Fruit fly (Drosophila melanogaster): ENCODE data around the gene Gr10a.

Gene Gr10a

DNA sequence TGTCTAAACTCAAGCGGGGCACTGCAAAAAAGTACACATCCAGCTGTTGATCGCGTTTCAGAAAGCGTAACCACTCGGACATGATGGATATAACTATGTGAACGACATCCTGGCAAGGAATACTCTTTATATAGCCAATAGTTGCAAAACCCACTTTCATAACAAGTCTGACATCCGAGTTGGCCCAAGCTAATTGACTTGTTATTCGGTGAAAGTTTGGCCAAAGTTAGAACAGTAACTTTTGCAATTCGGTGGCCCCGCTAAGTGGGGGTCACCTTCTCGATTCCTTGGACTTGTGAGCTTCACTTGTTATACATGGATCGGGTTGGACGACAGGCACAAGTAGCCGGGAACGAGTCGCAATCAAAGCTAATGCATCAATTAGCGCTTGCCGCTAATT is at the start of gene Gr10a, which contains the start of gene Or10a:
Gr10a (minus strand) TSS at position 101 of the 400 bp plus-strand sequence.
Or10a (minus strand) TSS at position 101 of the 400 bp plus-strand sequence.
- TF ChIP-seq CTCF (optimal IDR thresholded peaks at IDR 0.05), result no peak
- TF ChIP-seq CG8478 (optimal IDR thresholded peaks at IDR 0.05), result no peak

DNA sequence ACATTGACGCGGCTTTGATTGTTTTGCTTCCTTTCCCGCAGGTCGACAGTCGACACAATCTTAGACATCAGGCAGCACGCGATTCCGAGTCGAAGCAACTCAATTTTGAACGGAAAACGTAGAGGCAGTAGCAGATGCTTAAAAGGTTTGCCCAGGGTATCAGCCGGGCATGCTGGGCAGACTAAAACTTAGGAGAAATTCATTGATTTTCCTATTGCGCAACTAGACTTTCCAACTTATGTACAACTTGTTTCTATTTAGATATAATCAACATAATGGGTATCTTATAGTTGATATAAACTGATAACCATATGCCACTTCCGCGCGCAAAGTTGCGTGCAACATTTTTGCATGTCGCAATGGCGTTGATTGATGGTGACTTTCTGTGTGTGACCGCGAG is 49.5 kb upstream of the Gr10a start:
- TF ChIP-seq CG8478 (optimal IDR thresholded peaks at IDR 0.05) (no peak), CTCF (optimal IDR thresholded peaks at IDR 0.05) (no peak)

DNA sequence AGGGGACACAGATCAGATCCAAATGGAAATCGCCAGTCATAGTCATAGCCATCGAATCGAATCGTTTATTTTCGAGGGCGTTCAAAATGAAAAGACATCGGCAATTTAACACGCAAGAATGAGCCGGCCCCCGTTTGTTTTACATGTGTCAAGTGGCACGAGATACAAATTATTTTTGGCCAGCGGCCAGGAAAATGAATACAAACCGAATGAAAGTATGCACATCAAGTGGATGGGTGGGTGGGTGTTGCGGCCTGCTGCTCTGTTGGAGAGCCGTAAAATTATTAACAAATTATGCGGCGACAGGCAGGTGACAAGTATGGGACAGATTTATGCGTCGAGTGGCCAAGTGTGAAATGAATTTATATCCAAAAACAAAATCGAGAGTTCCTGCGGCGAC is 46.8 kb upstream of the Gr10a start:
- TF ChIP-seq CG8478 (optimal IDR thresholded peaks at IDR 0.05) (no peak), CTCF (optimal IDR thresholded peaks at IDR 0.05) (no peak)

DNA sequence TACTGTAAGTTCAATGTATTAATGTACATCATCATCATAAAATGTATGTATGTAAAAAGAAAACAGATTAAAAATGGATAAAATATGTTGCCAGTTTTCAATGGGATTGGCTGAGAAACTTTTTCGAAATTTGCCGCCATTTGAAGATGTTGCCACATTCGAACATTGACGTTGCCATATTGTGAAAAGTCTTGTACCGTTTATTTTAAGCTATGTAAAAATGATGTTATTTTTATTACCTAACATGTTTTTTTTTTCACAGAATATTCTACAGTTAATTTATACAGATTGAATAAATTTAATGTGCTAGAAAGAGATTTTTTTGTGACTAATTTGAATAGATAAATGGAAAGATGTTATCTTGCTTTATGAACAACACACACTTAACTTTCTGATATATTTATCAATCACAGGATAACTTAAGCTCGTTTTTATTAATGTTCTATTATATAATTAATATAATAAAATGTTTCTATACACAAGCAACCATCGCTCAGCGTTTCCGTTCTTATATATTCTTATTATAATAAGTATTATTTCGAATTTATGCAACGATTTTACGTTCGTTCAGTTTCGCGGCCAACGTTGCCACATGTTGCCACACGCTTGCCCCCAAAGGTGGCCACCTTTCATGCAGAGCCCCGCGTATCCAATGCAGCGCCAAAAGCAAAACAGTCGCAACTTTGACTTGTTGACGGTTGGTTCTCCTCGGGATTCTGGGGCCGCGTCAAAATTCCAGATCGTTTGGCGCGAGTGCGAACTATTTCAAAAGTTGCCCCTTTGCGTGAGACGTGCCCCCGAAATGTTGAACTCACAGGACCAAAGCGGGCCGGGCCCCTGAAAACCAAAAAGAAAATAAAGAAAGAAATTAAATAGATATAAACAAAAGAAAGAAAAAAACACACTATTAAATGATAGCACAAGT is 42.0 kb upstream of the Gr10a start, which contains the start of gene CG43155:
CG43155 (plus strand) TSS at position 875 of the 925 bp plus-strand sequence.
- peak in 1 of 2 experiments; percentile 4 for TF ChIP-seq CTCF (optimal IDR thresholded peaks at IDR 0.05)
- no peak for TF ChIP-seq CG8478 (optimal IDR thresholded peaks at IDR 0.05)

DNA sequence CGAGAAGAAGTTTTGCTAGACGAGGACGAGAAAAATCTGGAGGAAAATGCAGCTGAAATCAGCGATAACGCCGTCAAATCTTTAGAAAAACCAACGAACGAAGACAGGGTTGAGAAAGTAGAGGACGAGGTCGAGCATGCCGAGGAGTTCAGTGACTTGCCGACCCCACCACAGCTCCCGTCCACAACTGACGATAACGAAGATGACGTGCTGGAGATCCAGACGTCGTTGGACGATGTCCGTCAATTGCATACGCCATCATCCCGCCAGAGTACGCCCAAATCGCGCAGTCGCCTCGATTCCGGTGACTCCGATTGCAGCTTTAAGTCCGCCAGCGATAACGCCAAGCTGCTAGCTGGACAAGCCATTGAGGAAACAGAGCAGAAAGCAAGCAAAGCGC is 39.9 kb upstream of the Gr10a start:
- TF ChIP-seq CG8478 (optimal IDR thresholded peaks at IDR 0.05) (no peak), CTCF (optimal IDR thresholded peaks at IDR 0.05) (no peak)

DNA sequence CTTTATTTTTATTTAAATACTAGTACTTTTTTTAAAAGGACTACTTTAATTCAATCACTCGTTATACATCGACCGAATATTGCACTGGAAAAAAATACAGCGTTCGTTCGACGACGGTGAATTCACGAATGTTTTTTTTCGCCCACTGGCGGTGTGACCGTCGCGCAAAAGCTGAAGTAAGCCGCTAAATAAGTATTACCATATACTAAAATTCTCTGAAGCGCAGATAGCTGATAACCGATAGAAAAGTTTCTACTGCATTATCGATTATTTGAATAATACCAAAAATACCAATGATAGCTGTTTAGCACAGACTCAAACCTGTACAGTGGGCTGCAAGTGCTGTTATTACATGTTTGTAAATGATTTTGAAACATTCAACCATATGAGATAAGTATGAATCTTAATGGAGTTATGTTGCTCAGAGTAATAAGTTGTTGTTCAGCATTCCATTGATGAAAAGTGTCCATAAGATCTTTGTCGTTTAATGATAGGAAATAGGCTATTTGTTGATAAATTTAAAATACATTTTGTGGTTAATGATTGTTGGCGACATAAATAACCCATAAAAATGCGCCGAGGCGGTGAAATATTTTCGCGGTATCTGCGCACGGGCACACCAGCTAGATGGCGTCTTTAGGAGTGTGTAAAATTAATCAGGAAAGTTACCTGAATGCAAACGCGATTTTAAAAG is 37.1 kb upstream of the Gr10a start, which contains the start of the genes Evi5 and HP5:
Evi5 (minus strand) TSS at position 198 of the 694 bp plus-strand sequence.
HP5 (plus strand) TSS at position 598 of the 694 bp plus-strand sequence.
- peak in 1 of 2 experiments; percentile 52 for TF ChIP-seq CTCF (optimal IDR thresholded peaks at IDR 0.05)
- TF ChIP-seq CG8478 (optimal IDR thresholded peaks at IDR 0.05), result no peak

DNA sequence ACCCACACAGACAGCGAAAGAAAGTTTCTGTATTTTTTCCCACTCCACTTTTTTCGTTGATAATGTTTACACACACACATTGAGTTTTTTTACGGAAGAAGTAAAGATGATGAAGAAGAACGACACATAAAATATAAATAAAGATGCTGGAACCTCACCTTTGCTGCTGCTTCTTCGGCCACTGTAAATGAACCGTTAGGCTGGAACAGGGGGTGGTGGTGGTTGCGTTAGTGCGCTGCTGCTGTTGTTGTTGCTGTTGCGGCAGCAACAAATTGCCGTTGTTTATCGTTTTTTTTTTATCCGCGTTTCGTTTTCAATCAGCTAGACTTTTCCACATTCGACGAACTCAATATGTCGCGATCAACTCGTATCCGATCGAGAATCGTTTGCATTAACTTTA is 36.4 kb upstream of the Gr10a start:
- TF ChIP-seq CG8478 (optimal IDR thresholded peaks at IDR 0.05) (no peak), CTCF (optimal IDR thresholded peaks at IDR 0.05) (no peak)

DNA sequence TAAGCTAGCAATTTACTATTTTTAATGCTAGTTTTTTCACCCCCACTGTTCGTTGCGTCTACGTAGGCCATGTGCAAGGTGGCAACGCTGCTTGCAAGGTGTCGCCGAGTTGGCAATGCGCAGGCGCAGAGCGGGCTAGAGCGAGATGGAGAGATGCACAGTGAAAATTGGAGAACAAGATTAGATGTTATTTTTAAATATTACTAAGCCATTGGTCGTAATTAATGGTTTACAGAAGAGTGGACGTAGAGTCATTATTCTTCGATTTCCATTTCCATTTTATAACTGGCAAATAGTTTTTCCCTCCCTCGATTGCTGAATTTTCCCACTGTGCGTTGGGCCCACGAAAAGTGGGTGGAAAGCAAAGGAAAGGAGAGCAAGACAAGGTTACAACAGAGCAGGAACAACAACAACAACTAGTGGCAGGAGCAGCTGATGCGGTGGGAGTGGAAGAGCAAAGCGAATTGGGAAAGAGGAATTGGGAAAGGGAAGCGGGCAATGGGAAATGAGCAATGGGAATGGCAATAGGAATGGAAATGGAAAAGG is 35.7 kb upstream of the Gr10a start:
- no peak for TF ChIP-seq CG8478 (optimal IDR thresholded peaks at IDR 0.05)
- TF ChIP-seq CTCF (optimal IDR thresholded peaks at IDR 0.05), result no peak

DNA sequence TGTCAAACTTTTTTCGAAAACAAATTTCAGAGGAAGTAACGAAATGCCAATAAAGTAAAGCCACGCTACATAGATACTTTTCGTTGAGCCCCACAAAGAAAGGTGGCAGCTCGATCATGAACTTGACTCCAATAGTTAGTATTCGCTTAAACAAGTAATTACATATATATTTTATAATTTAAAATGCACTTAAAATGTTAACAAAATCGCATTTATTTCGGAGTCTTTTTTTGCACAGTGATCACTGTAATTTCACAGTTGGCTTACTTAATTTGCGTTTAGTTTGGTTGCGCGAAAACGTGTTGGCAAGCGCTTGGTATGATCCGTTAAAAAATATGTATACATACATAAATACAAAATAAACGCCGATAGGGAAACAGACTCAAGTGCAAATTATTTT is 34.4 kb upstream of the Gr10a start:
- TF ChIP-seq CTCF (optimal IDR thresholded peaks at IDR 0.05) (no peak), CG8478 (optimal IDR thresholded peaks at IDR 0.05) (no peak)

DNA sequence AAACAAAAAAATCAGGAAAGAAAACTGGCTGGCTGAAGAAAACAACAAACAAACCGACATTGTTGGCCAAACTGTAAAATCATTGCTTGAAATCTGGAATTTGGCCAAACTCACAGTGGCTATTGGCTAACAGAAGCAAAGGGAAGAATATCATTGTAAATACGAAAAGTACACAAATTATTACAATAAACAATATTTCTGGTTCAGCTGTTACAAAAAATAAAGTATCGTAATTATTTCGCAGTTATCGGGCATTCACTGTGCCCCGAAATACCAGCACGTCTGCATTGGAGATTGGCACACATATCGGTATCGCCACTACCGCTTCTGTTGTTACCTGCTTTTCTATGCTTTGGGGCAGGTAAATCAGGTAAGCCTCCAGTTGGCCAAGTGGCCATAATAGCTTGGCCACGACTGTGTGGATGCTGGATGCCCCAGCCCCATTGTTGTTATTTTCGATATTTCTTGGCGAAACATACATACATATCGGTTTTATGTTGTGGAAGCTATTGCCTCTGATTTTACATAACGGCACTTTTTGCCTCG is 33.9 kb upstream of the Gr10a start:
- TF ChIP-seq CG8478 (optimal IDR thresholded peaks at IDR 0.05) (no peak), CTCF (optimal IDR thresholded peaks at IDR 0.05) (no peak)

DNA sequence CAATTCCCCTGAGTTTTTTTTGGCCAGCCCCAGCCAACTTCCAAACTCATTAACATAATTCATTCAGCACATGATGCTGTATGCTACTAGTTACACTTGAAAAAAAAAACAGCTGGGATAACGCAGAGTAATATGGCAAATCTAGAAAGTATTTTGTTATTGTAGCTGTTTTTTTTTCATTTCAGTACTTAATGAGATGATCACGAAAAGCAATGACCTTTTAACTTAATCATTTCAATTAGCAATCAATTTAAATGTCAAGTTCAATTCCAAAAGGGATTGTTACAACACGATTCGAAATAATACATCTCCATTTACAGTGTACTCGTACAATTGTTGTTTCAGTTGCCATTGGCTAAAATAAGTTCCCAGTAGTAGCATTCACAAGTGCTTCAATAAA is 33.2 kb upstream of the Gr10a start:
- TF ChIP-seq CTCF (optimal IDR thresholded peaks at IDR 0.05) (no peak), CG8478 (optimal IDR thresholded peaks at IDR 0.05) (no peak)

DNA sequence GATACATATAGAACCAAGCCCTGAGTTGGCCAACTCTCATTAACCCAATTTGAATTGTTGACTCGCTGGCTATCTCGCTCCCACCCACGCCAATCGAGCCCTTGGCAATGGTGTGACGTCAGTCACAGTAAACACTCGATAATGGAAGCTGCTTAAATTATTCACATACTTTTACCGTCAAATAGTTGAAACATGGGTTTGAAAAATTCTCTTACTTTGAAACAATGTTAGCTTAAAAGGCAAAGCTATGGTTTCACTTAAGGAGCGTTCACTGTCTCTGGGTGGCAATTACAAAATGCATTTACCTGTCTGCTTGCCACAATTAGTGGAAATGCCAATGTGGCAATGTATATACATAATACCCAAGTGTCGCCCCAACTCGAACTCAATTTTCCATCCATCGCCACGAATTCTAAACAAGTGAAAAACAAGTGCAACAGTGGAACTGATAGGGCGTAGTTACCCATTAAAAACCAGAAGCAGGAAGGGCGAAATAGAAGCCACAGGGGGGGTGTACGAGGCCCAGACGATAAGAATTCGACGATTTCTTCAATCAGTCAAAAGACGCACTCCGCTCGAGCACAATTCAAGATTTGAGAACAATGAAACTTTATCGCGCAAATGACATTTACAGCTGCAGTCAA is 32.4 kb upstream of the Gr10a start:
- TF ChIP-seq CTCF (optimal IDR thresholded peaks at IDR 0.05), result no peak
- no peak for TF ChIP-seq CG8478 (optimal IDR thresholded peaks at IDR 0.05)

DNA sequence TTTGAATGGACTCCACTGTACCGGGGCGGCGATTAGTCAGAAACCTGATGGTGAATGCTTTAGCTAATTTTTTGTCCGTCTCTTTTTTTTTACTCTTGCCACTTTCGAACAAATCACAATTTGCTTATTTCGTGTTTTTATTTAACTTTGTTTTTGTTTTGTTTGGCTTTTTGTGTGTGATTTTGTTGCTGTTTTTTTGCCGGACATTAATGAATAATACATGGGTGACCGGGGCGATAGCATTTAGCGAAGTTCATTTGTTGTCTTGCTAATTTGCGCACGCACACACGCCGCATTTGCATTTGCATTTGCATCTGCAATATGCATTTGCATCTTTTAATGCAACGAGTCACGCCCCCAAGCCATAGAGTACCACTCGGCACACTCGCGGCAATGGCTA is 31.4 kb upstream of the Gr10a start:
- TF ChIP-seq CTCF (optimal IDR thresholded peaks at IDR 0.05), result no peak
- no peak for TF ChIP-seq CG8478 (optimal IDR thresholded peaks at IDR 0.05)

DNA sequence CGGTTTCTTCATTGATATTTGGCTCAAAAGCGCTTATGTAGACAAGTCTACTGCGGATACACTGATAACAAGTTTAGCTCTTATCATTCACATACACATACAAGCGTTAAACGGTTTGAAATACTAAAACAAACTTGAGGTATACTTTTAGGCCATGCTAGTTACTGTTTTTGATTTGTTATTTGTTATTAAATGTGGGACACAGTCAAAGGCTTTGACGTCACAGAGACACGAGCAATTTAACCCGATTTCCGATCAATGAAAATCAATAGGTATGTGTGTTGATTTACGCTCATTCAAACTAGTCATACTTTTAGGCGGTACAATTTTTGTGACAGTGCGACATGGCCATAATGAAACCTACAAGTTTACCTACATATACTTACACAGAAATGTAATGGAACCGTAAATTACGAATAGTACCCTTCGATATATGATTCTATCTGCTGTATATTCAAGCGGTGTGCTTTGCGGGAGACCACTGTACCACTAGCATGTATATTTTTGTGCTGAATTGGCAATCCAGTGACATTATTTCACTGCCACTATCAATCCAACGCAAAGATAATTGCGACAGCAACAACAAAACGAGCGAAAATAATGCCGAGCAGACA is 29.7 kb upstream of the Gr10a start:
- TF ChIP-seq CG8478 (optimal IDR thresholded peaks at IDR 0.05) (no peak), CTCF (optimal IDR thresholded peaks at IDR 0.05) (no peak)
